Worm (Caenorhabditis elegans): Measurements from ENCODE around the gene H40L08.3.

ce11 chrX:15078276-15078675, 2.4 kb upstream of the H40L08.3 start:
- TF ChIP-seq nhr-28 (tag; optimal IDR thresholded peaks at IDR 0.05) (no peak), bed-3 (GFP tag; optimal IDR thresholded peaks at IDR 0.05) (no peak), sptf-1 (tag; optimal IDR thresholded peaks at IDR 0.05) (no peak), ztf-11 (tag; optimal IDR thresholded peaks at IDR 0.05) (no peak), nhr-2 (tag; optimal IDR thresholded peaks at IDR 0.05) (no peak), nhr-237 (tag; optimal IDR thresholded peaks at IDR 0.05) (no peak), mab-5 (tag; optimal IDR thresholded peaks at IDR 0.05) (no peak), blmp-1 (tag; optimal IDR thresholded peaks at IDR 0.05) (no peak), mep-1 (tag; optimal IDR thresholded peaks at IDR 0.05) (no peak), lin-13 (tag; optimal IDR thresholded peaks at IDR 0.05) (no peak), lsy-2 (tag; optimal IDR thresholded peaks at IDR 0.05) (no peak), nhr-76 (tag; optimal IDR thresholded peaks at IDR 0.05) (no peak), lin-32 (GFP tag; optimal IDR thresholded peaks at IDR 0.05) (no peak)

Data from whole organism, mixed stage, embryonic.